Worm (Caenorhabditis elegans) whole organism, L4 larva: ENCODE results near the gene ZK112.4.

Experiments used
- F10B5.3 ChIP-seq: sonication (generic microtip); optimal IDR thresholded peaks from 2 replicates; lab custom pipeline; 2016; ENCODE audit warnings: mild to moderate bottlenecking, missing genetic modification characterization, missing compliant biosample characterization
- F37D6.2 ChIP-seq: sonication (generic microtip); optimal IDR thresholded peaks from 2 replicates; lab custom pipeline; 2016; ENCODE audit warnings: mild to moderate bottlenecking, missing genetic modification characterization, missing compliant biosample characterization
- Y48G9A.11 ChIP-seq: fragments of 200-800 bp; sonication (Bioruptor generic); IDR thresholded peaks from 2 replicates; pipeline ENCODE4 v1.3.6; 2022; ENCODE audit warnings: missing genetic modification reagents, missing genetic modification characterization, missing compliant biosample characterization
- Y5F2A.4 ChIP-seq: fragments of 200-800 bp; sonication (Bioruptor generic); optimal IDR thresholded peaks from 2 replicates; lab custom pipeline; 2018; ENCODE audit warnings: mild to moderate bottlenecking, missing genetic modification characterization, missing compliant biosample characterization
- ZK337.2 ChIP-seq: fragments of 200-800 bp; sonication (Bioruptor generic); IDR thresholded peaks from 2 replicates; pipeline ENCODE4 v1.3.6; 2022; ENCODE audit warnings: missing genetic modification reagents, missing genetic modification characterization, missing compliant biosample characterization
- aha-1 ChIP-seq: fragments of 150-350 bp; peaks from one replicate; lab custom pipeline; 2014; ENCODE audit warnings: missing biosample characterization, missing genetic modification characterization
- arid-1 ChIP-seq: fragments of 200-800 bp; sonication (Bioruptor generic); conservative IDR thresholded peaks from 2 replicates; pipeline ENCODE4 v1.3.6; 2022; ENCODE audit warnings: missing genetic modification reagents, missing genetic modification characterization, missing compliant biosample characterization
- attf-4 ChIP-seq: sonication (generic microtip); optimal IDR thresholded peaks from 3 replicates; lab custom pipeline; 2017; ENCODE audit warnings: missing biosample characterization, missing genetic modification characterization
- ceh-32 ChIP-seq: sonication (generic microtip); optimal IDR thresholded peaks from 2 replicates; lab custom pipeline; 2016; ENCODE audit warnings: mild to moderate bottlenecking, missing genetic modification characterization, missing compliant biosample characterization; ENCODE audit not compliant: poor library complexity
- dmd-6 ChIP-seq: fragments of 200-800 bp; sonication (Bioruptor generic); IDR thresholded peaks from 2 replicates; pipeline ENCODE4 v1.3.6; 2022; ENCODE audit warnings: missing genetic modification reagents, missing genetic modification characterization, missing compliant biosample characterization
- egl-27 ChIP-seq: sonication (generic microtip); optimal IDR thresholded peaks from 3 replicates; lab custom pipeline; 2017; ENCODE audit warnings: missing biosample characterization, missing genetic modification reagents, missing genetic modification characterization
- egl-43 ChIP-seq: fragments of 200-800 bp; sonication (Bioruptor generic); IDR thresholded peaks from 2 replicates; pipeline ENCODE4 v1.3.6; 2022; ENCODE audit warnings: missing genetic modification reagents, missing genetic modification characterization, missing compliant biosample characterization
- hmg-1.1 ChIP-seq: fragments of 200-800 bp; sonication (Bioruptor generic); IDR thresholded peaks from 2 replicates; pipeline ENCODE4 v1.3.6; 2022; ENCODE audit warnings: missing genetic modification reagents, missing genetic modification characterization, missing compliant biosample characterization
- jun-1 ChIP-seq: fragments of 150-350 bp; optimal IDR thresholded peaks from 2 replicates; lab custom pipeline; 2014; ENCODE audit warnings: missing biosample characterization, missing genetic modification reagents, missing genetic modification characterization
- lim-7 ChIP-seq: fragments of 200-800 bp; sonication (Bioruptor generic); IDR thresholded peaks from 2 replicates; pipeline ENCODE4 v1.3.6; 2022; ENCODE audit warnings: missing genetic modification characterization, missing compliant biosample characterization
- lin-38 ChIP-seq: fragments of 200-800 bp; sonication (Bioruptor generic); IDR thresholded peaks from 2 replicates; pipeline ENCODE4 v1.3.6; 2022; ENCODE audit warnings: missing genetic modification reagents, missing genetic modification characterization, missing compliant biosample characterization
- mdl-1 ChIP-seq, 2 experiments: fragments of 150-350 bp in 1 of 2; sonication (generic microtip) in 1 of 2; optimal IDR thresholded peaks; 2 replicates each; lab custom pipeline; 2014 to 2017; ENCODE audit warnings: missing biosample characterization in 2 of 2, missing genetic modification characterization in 2 of 2
- mes-2 ChIP-seq: sonication (generic microtip); optimal IDR thresholded peaks from 2 replicates; lab custom pipeline; 2016; ENCODE audit warnings: missing genotype, mild to moderate bottlenecking, missing genetic modification characterization, missing compliant biosample characterization; ENCODE audit not compliant: poor library complexity, severe bottlenecking
- mxl-3 ChIP-seq: fragments of 200-800 bp; sonication (Bioruptor generic); optimal IDR thresholded peaks from 2 replicates; lab custom pipeline; 2018; ENCODE audit warnings: mild to moderate bottlenecking, missing genetic modification characterization, missing compliant biosample characterization
- nhr-25 ChIP-seq: sonication (generic microtip); optimal IDR thresholded peaks from 2 replicates; lab custom pipeline; 2017; ENCODE audit warnings: missing genetic modification characterization, mild to moderate bottlenecking, missing compliant biosample characterization, antibody characterized with exemption, moderate library complexity, borderline replicate concordance; ENCODE audit not compliant: insufficient read depth
- nhr-28 ChIP-seq: fragments of 150-350 bp; optimal IDR thresholded peaks from 2 replicates; lab custom pipeline; 2014; ENCODE audit warnings: missing biosample characterization, missing genetic modification characterization
- nhr-41 ChIP-seq: fragments of 200-800 bp; sonication (Bioruptor generic); IDR thresholded peaks from 2 replicates; pipeline ENCODE4 v1.3.6; 2022; ENCODE audit warnings: missing genetic modification reagents, missing genetic modification characterization, missing compliant biosample characterization
- nhr-77 ChIP-seq: fragments of 150-350 bp; optimal IDR thresholded peaks from 2 replicates; lab custom pipeline; 2014; ENCODE audit warnings: missing biosample characterization, missing genetic modification characterization
- pha-4 ChIP-seq, 2 experiments: fragments of 150-350 bp in 1 of 2; fragments of 200-800 bp in 1 of 2; sonication (Bioruptor generic) in 1 of 2; IDR thresholded peaks in 1 of 2; optimal IDR thresholded peaks in 1 of 2; 2 replicates each; pipeline versions ENCODE4 v1.3.6 to Lab custom; 2014 to 2022; ENCODE audit warnings: missing genetic modification characterization in 2 of 2, missing genetic modification reagents in 2 of 2, missing biosample characterization in 1 of 2, missing compliant biosample characterization in 1 of 2
- unc-62 ChIP-seq, 3 experiments: fragments of 150-350 bp in 1 of 3; sonication (generic microtip); optimal IDR thresholded peaks in 2 of 3; peaks in 1 of 3; 1 replicate in 1 of 3; 2 replicates in 2 of 3; lab custom pipeline; 2014 to 2017; ENCODE audit warnings: missing biosample characterization in 3 of 3, missing genetic modification characterization in 3 of 3, missing genetic modification reagents in 3 of 3, missing genotype in 1 of 3
- vab-7 ChIP-seq: fragments of 200-800 bp; sonication (Bioruptor generic); IDR thresholded peaks from 2 replicates; pipeline ENCODE4 v1.3.6; 2022; ENCODE audit warnings: missing genetic modification reagents, missing genetic modification characterization, missing compliant biosample characterization
- zfp-2 ChIP-seq: sonication (generic microtip); optimal IDR thresholded peaks from 2 replicates; lab custom pipeline; 2016; ENCODE audit warnings: mild to moderate bottlenecking, missing genetic modification characterization, missing compliant biosample characterization
- zfp-3 ChIP-seq: fragments of 200-800 bp; sonication (Bioruptor generic); conservative IDR thresholded peaks from 2 replicates; pipeline ENCODE4 v1.3.6; 2022; ENCODE audit warnings: missing genetic modification reagents, missing genetic modification characterization, missing compliant biosample characterization
- ztf-7 ChIP-seq: fragments of 150-350 bp; optimal IDR thresholded peaks from 2 replicates; lab custom pipeline; 2014; ENCODE audit warnings: missing biosample characterization, missing genetic modification characterization

Gene ZK112.4

DNA sequence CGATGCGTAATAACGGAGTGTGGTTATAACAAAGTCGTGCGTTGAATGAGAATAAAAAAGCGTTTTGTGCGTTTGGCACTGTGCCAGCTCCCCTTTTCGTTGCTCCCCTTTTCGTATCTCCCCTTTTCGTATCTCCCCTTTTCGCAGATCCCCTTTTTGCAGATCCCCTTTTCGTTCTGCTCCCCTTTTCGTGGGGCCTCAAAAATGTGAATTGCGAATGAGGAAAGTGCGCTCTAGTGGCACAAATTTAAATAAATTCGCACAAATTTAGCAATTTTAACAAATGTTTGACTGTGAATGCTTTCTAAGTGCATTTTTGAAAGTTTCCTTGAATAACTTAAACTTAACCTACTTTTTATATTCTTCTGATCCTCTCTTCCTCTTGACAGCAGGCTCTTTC lies 21.0 kb downstream of the ZK112.4 start:
- 0 out of 2 replicates have a peak, but pooled peaks have one; percentile 25 for TF ChIP-seq hmg-1.1 (GFP tag; lab: Robert Waterston, UW)
- TF ChIP-seq vab-7 (GFP tag; lab: Robert Waterston, UW), result 0 out of 2 replicates have a peak, but pooled peaks have one; percentile 19
- peak; percentile 45 for TF ChIP-seq lin-38 (GFP tag; lab: Robert Waterston, UW)
- TF ChIP-seq egl-43 (GFP tag; lab: Robert Waterston, UW), result 0 out of 2 replicates have a peak, but pooled peaks have one; percentile 19
- peak; percentile 35; the same call in 1 of the 2 replicates for TF ChIP-seq Y48G9A.11 (GFP tag; lab: Robert Waterston, UW)
- peak; percentile 47 for TF ChIP-seq mes-2 (tag; lab: Kevin White, UChicago)

DNA sequence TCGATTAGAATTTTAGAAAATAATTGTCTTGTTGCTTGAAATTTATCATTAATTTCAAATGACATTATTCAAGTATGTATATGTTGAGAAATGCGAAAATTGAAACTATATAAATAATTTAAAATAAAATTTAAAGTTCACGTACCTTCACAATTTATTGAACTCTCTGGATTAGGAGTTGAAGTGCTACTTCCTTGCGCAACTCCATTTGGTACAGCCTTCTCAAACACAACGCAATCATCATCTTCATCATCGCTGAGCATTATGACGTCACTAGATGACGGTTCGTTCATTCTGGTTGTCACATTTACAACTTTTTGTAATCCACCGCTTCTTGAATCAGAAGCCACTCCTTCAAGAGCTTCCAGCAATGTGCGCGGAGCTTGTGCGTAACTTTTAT lies 26.3 kb downstream of the ZK112.4 start:
- TF ChIP-seq mdl-1 (tag; optimal IDR thresholded peaks at IDR 0.05; lab: Kevin White, UChicago) (no peak), ztf-7 (no peak), nhr-28 (tag; lab: Kevin White, UChicago) (no peak), pha-4 (GFP tag; IDR thresholded peaks at IDR 0.05; lab: Robert Waterston, UW) (no peak), pha-4 (tag; optimal IDR thresholded peaks at IDR 0.05; lab: Kevin White, UChicago) (no peak), dmd-6 (GFP tag; lab: Robert Waterston, UW) (no peak), aha-1 (peak; percentile 47)
- TF ChIP-seq, all 104 proteins: peak for 1

DNA sequence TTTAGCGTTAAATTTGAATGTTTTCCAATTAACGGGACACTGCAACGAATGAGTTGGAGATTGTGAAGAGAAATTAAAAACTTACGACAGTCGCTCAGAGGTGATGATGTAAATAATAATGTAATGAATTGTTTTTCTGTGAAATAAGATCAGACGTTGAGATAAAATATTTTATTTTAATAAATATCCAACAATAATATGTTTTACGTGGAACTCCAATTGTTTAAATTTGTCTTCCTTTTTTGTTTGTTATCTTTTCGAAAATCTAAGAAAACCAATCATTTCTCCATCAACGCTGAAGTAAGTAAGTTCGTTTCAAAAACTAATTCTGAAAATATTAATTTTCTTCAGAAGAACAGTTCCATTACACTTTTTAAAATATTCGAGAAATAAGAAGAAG lies 35.5 kb downstream of the ZK112.4 start, which contains the start of gene C18H2.5:
TSS of gene C18H2.5 (minus strand) at position 101 of the 400 bp plus-strand sequence.
- TF ChIP-seq zfp-3 (GFP tag; lab: Robert Waterston, UW) (no peak), F10B5.3 (no peak), ZK337.2 (GFP tag; lab: Robert Waterston, UW) (no peak), jun-1 (tag; lab: Kevin White, UChicago) (no peak), hmg-1.1 (GFP tag; lab: Robert Waterston, UW) (no peak), zfp-2 (tag; lab: Kevin White, UChicago) (no peak), lin-38 (GFP tag; lab: Robert Waterston, UW) (no peak), ceh-32 (tag; lab: Kevin White, UChicago) (no peak), egl-27 (tag; lab: Kevin White, UChicago) (no peak), attf-4 (tag; lab: Kevin White, UChicago) (no peak), ztf-7 (no peak), nhr-25 (tag; lab: Kevin White, UChicago) (no peak), lim-7 (GFP tag; lab: Robert Waterston, UW) (no peak), F37D6.2 (tag; lab: Kevin White, UChicago) (no peak)

ce11 chrIII:7692287-7692686 lies 37.5 kb downstream of the ZK112.4 start:
- no peak for TF ChIP-seq nhr-41
- TF ChIP-seq mxl-3 (GFP tag; lab: Kevin White, UChicago), result no peak
- no peak for TF ChIP-seq Y5F2A.4
- TF ChIP-seq unc-62 (GFP tag; optimal IDR thresholded peaks at IDR 0.05 in 1 of 2; lab: Kevin White, UChicago), result peak in 1 of 2 experiments; percentile 92
- TF ChIP-seq unc-62 (tag; optimal IDR thresholded peaks at IDR 0.05; lab: Kevin White, UChicago), result no peak
- no peak for TF ChIP-seq arid-1 (GFP tag; lab: Robert Waterston, UW)
- TF ChIP-seq nhr-77 (tag; lab: Kevin White, UChicago), result no peak
